Worm (Caenorhabditis elegans) whole organism, mixed stage, embryonic: Measurements from ENCODE around the gene T22G5.1.

Experiments used
- ceh-43 ChIP-seq: fragments of 200-800 bp; sonication (Bioruptor generic); optimal IDR thresholded peaks from 2 replicates; lab custom pipeline; 2018; ENCODE audit warnings: mild to moderate bottlenecking, missing genetic modification characterization, moderate library complexity, missing compliant biosample characterization
- ces-1 ChIP-seq: fragments of 150-350 bp; optimal IDR thresholded peaks from 2 replicates; lab custom pipeline; 2014; ENCODE audit warnings: missing biosample characterization, missing genetic modification reagents, missing genetic modification characterization
- elt-3 ChIP-seq: fragments of 150-350 bp; optimal IDR thresholded peaks from 2 replicates; lab custom pipeline; 2014; ENCODE audit warnings: missing biosample characterization, missing genetic modification characterization
- flh-1 ChIP-seq: fragments of 200-800 bp; sonication (Bioruptor generic); optimal IDR thresholded peaks from 2 replicates; lab custom pipeline; 2018; ENCODE audit warnings: mild to moderate bottlenecking, missing genetic modification characterization, moderate library complexity, missing compliant biosample characterization
- lin-32 ChIP-seq: fragments of 200-800 bp; sonication (Bioruptor generic); optimal IDR thresholded peaks from 2 replicates; lab custom pipeline; 2018; ENCODE audit warnings: mild to moderate bottlenecking, missing genetic modification characterization, missing compliant biosample characterization
- nhr-28 ChIP-seq: fragments of 150-350 bp; optimal IDR thresholded peaks from 2 replicates; lab custom pipeline; 2014; ENCODE audit warnings: missing biosample characterization, missing genetic modification characterization
- nhr-76 ChIP-seq: sonication (generic microtip); optimal IDR thresholded peaks from 2 replicates; lab custom pipeline; 2017; ENCODE audit warnings: missing biosample characterization, missing genetic modification characterization
- snpc-4 ChIP-seq: fragments of 150-350 bp; optimal IDR thresholded peaks from 2 replicates; lab custom pipeline; 2014; ENCODE audit warnings: missing biosample characterization, missing genetic modification characterization
- sptf-1 ChIP-seq: sonication (generic microtip); optimal IDR thresholded peaks from 2 replicates; lab custom pipeline; 2017; ENCODE audit warnings: mild to moderate bottlenecking, missing genetic modification characterization, moderate library complexity, missing compliant biosample characterization
- ztf-11 ChIP-seq: fragments of 150-350 bp; optimal IDR thresholded peaks from 2 replicates; lab custom pipeline; 2014; ENCODE audit warnings: missing biosample characterization, missing genetic modification characterization

DNA sequence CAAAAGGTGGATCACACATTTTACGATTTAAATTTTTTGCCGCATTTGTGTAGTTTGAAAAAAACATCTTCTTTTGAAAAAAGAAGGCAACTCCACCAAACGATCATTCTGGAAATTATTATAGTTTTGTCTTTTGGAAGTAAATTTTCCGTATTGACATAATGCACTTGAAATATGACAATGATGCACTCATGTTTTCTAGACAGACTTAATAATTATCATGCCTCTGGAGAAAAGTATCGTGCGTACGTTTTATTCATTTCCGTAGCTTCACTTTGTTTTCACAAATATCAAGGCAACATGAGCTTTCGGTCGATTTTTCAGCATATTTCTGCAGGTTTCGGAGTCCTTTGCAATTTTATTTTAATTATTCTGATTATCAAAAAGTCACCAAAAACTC, 41.7 kb downstream of the T22G5.1 start, which contains the start of gene str-250:
- TF ChIP-seq elt-3 (tag; lab: Kevin White, UChicago) = no peak
- no peak for TF ChIP-seq lin-32 (GFP tag; lab: Kevin White, UChicago)
- no peak for TF ChIP-seq ceh-43 (GFP tag; lab: Kevin White, UChicago)
- TF ChIP-seq nhr-28 (tag; lab: Kevin White, UChicago) = no peak
- no peak for TF ChIP-seq ztf-11 (tag; lab: Kevin White, UChicago)
- no peak for TF ChIP-seq flh-1 (GFP tag; lab: Kevin White, UChicago)
- no peak for TF ChIP-seq nhr-76 (tag; lab: Kevin White, UChicago)
- TF ChIP-seq ces-1 (GFP tag; lab: Kevin White, UChicago) = no peak
- no peak for TF ChIP-seq snpc-4 (tag; lab: Kevin White, UChicago)
- no peak for TF ChIP-seq sptf-1 (tag; lab: Kevin White, UChicago)
